Worm (Caenorhabditis elegans) whole organism, L2 larva: ENCODE measurements around the gene nhr-36.

Source experiments
- ama-1 ChIP-seq: fragments of 150-350 bp; optimal IDR thresholded peaks from 2 replicates; lab custom pipeline; 2018; ENCODE audit warnings: inconsistent platforms
- crh-2 ChIP-seq: sonication (generic microtip); optimal IDR thresholded peaks from 2 replicates; lab custom pipeline; 2017; ENCODE audit warnings: missing biosample characterization, missing genetic modification characterization
- lin-11 ChIP-seq: fragments of 150-350 bp; sonication (generic microtip); optimal IDR thresholded peaks from 2 replicates; lab custom pipeline; 2014; ENCODE audit warnings: missing biosample characterization, missing genetic modification characterization, inconsistent platforms, mixed read lengths
- nhr-12 ChIP-seq: fragments of 150-350 bp; optimal IDR thresholded peaks from 2 replicates; lab custom pipeline; 2014; ENCODE audit warnings: missing biosample characterization, missing genetic modification characterization
- nhr-21 ChIP-seq: fragments of 150-350 bp; optimal IDR thresholded peaks from 2 replicates; lab custom pipeline; 2014; ENCODE audit warnings: missing biosample characterization, missing genetic modification characterization
- nhr-23 ChIP-seq: fragments of 150-350 bp; optimal IDR thresholded peaks from 2 replicates; lab custom pipeline; 2014; ENCODE audit warnings: missing biosample characterization, missing genetic modification reagents, missing genetic modification characterization
- nhr-237 ChIP-seq: fragments of 150-350 bp; optimal IDR thresholded peaks from 2 replicates; lab custom pipeline; 2014; ENCODE audit warnings: missing biosample characterization, missing genetic modification characterization
- skn-1 ChIP-seq: sonication (generic microtip); optimal IDR thresholded peaks from 2 replicates; lab custom pipeline; 2017; ENCODE audit warnings: missing biosample characterization, missing genetic modification characterization
- sma-9 ChIP-seq, 2 experiments: fragments of 150-350 bp in 1 of 2; sonication (generic microtip) in 1 of 2; optimal IDR thresholded peaks; 2 replicates each; lab custom pipeline; 2014 to 2016; ENCODE audit warnings: missing genetic modification characterization in 2 of 2, mild to moderate bottlenecking in 1 of 2, missing biosample characterization in 1 of 2, missing compliant biosample characterization in 1 of 2, missing genetic modification reagents in 1 of 2, moderate library complexity in 1 of 2

ce11 chrV:9260411-9260810 lies 981 bp downstream of the nhr-36 start:
- no peak for TF ChIP-seq lin-11 (tag; lab: Kevin White, UChicago)
- no peak for TF ChIP-seq crh-2
- no peak for TF ChIP-seq nhr-21 (tag; lab: Kevin White, UChicago)
- no peak for TF ChIP-seq nhr-23 (tag; lab: Kevin White, UChicago)
- TF ChIP-seq sma-9 (GFP tag; optimal IDR thresholded peaks at IDR 0.05; lab: Kevin White, UChicago): no peak
- no peak for TF ChIP-seq sma-9 (tag; optimal IDR thresholded peaks at IDR 0.05; lab: Kevin White, UChicago)
- TF ChIP-seq nhr-12 (tag; lab: Kevin White, UChicago): no peak
- no peak for TF ChIP-seq ama-1 (lab: Kevin White, UChicago)
- no peak for TF ChIP-seq skn-1 (tag; lab: Kevin White, UChicago)
- TF ChIP-seq nhr-237 (tag; lab: Kevin White, UChicago): no peak
